Fruit fly (Drosophila melanogaster) whole organism, embryonic: ENCODE data around the gene CG4297.
A peak's percentile ranks its signal among the peaks of the same experiment; 100 is the strongest.

Experiments
- Adf1 ChIP-seq: fragments of 200-800 bp; sonication (Bioruptor generic); IDR thresholded peaks from 2 replicates; pipeline ENCODE4 v1.3.6; 2022; ENCODE audit warnings: missing biosample characterization, missing genetic modification characterization
- Bgb ChIP-seq: fragments of 200-800 bp; sonication (Bioruptor generic); IDR thresholded peaks from 2 replicates; pipeline ENCODE4 v1.3.6; 2022; ENCODE audit warnings: missing biosample characterization, missing genetic modification characterization; ENCODE audit not compliant: partially characterized antibody
- Bteb2 ChIP-seq: fragments of 200-800 bp; sonication (Bioruptor generic); optimal IDR thresholded peaks from 2 replicates; lab custom pipeline; 2016; ENCODE audit warnings: missing biosample characterization, missing genetic modification characterization
- CG10274 ChIP-seq: fragments of 200-800 bp; sonication (Bioruptor generic); optimal IDR thresholded peaks from 3 replicates; lab custom pipeline; 2017; ENCODE audit warnings: missing biosample characterization, mild to moderate bottlenecking, missing genetic modification characterization
- CG10366 ChIP-seq: fragments of 200-800 bp; sonication (Bioruptor generic); IDR thresholded peaks from 2 replicates; pipeline ENCODE4 v1.3.6; 2022; ENCODE audit warnings: missing biosample characterization, missing genetic modification characterization
- CG10979 ChIP-seq: fragments of 200-800 bp; sonication (Bioruptor generic); optimal IDR thresholded peaks from 2 replicates; lab custom pipeline; 2018; ENCODE audit warnings: missing biosample characterization, mild to moderate bottlenecking, missing genetic modification characterization, moderate library complexity
- CG11695 ChIP-seq: fragments of 200-800 bp; sonication (Bioruptor generic); IDR thresholded peaks from 3 replicates; pipeline ENCODE4 v1.3.6; 2022; ENCODE audit warnings: missing biosample characterization, missing genetic modification characterization
- CG12104 ChIP-seq: fragments of 200-800 bp; sonication (Bioruptor generic); optimal IDR thresholded peaks from 3 replicates; lab custom pipeline; 2016; ENCODE audit warnings: missing biosample characterization, missing genetic modification characterization
- CG16813 ChIP-seq: fragments of 200-800 bp; sonication (Bioruptor generic); IDR thresholded peaks from 3 replicates; pipeline ENCODE4 v1.3.6; 2022; ENCODE audit warnings: missing biosample characterization, missing genetic modification characterization; ENCODE audit not compliant: partially characterized antibody
- CG1792 ChIP-seq: fragments of 200-800 bp; sonication (Bioruptor generic); optimal IDR thresholded peaks from 2 replicates; lab custom pipeline; 2016; ENCODE audit warnings: missing biosample characterization, missing genetic modification characterization
- CG2678 ChIP-seq: fragments of 200-800 bp; sonication (Bioruptor generic); optimal IDR thresholded peaks from 3 replicates; lab custom pipeline; 2019; ENCODE audit warnings: missing biosample characterization, mild to moderate bottlenecking, missing genetic modification characterization, moderate library complexity
- CG30020 ChIP-seq: fragments of 200-800 bp; optimal IDR thresholded peaks from 2 replicates; lab custom pipeline; 2019; ENCODE audit warnings: missing biosample characterization, mild to moderate bottlenecking, missing genetic modification characterization, moderate library complexity
- CG31441 ChIP-seq: fragments of 200-800 bp; sonication (Bioruptor generic); IDR thresholded peaks from 2 replicates; pipeline ENCODE4 v1.3.6; 2022; ENCODE audit warnings: missing biosample characterization, missing genetic modification characterization
- CG3281 ChIP-seq: fragments of 200-800 bp; sonication (Bioruptor generic); optimal IDR thresholded peaks from 3 replicates; lab custom pipeline; 2017; ENCODE audit warnings: missing biosample characterization, mild to moderate bottlenecking, missing genetic modification characterization
- CG4707 ChIP-seq: fragments of 200-800 bp; sonication (Bioruptor generic); optimal IDR thresholded peaks from 2 replicates; lab custom pipeline; 2018; ENCODE audit warnings: missing biosample characterization, mild to moderate bottlenecking, missing genetic modification characterization, moderate library complexity
- CG4820 ChIP-seq: fragments of 200-800 bp; sonication (Bioruptor generic); optimal IDR thresholded peaks from 3 replicates; lab custom pipeline; 2016; ENCODE audit warnings: missing biosample characterization, missing genetic modification characterization
- CG7556 ChIP-seq: fragments of 200-800 bp; sonication (Bioruptor generic); optimal IDR thresholded peaks from 2 replicates; lab custom pipeline; 2017; ENCODE audit warnings: missing biosample characterization, mild to moderate bottlenecking, missing genetic modification characterization
- CG7786 ChIP-seq: fragments of 200-800 bp; sonication (Bioruptor generic); optimal IDR thresholded peaks from 2 replicates; lab custom pipeline; 2016; ENCODE audit warnings: missing biosample characterization, missing genetic modification characterization
- CG7963 ChIP-seq: fragments of 200-800 bp; sonication (Bioruptor generic); IDR thresholded peaks from 3 replicates; pipeline ENCODE4 v1.3.6; 2022; ENCODE audit warnings: missing biosample characterization, missing genetic modification characterization; ENCODE audit not compliant: partially characterized antibody
- CG8281 ChIP-seq: fragments of 200-800 bp; sonication (Bioruptor generic); optimal IDR thresholded peaks from 2 replicates; lab custom pipeline; 2018; ENCODE audit warnings: missing biosample characterization, mild to moderate bottlenecking, missing genetic modification characterization, moderate library complexity
- CG9797 ChIP-seq: fragments of 200-800 bp; sonication (Bioruptor generic); optimal IDR thresholded peaks from 3 replicates; lab custom pipeline; 2018; ENCODE audit warnings: missing biosample characterization, mild to moderate bottlenecking, missing genetic modification characterization
- ERR ChIP-seq: fragments of 200-800 bp; sonication (Bioruptor generic); optimal IDR thresholded peaks from 2 replicates; lab custom pipeline; 2016; ENCODE audit warnings: missing biosample characterization, missing genetic modification characterization
- Ets65A ChIP-seq: fragments of 200-800 bp; sonication (Bioruptor generic); peaks from one replicate; lab custom pipeline; 2016; ENCODE audit warnings: missing biosample characterization, missing genetic modification characterization
- HLH4C ChIP-seq: fragments of 200-800 bp; sonication (Bioruptor generic); IDR thresholded peaks from 3 replicates; pipeline ENCODE4 v1.3.6; 2022; ENCODE audit warnings: missing biosample characterization, missing genetic modification characterization; ENCODE audit not compliant: partially characterized antibody
- Hr78 ChIP-seq, 2 experiments: fragments of 200-800 bp in 1 of 2; fragments of >200 bp in 1 of 2; sonication (Bioruptor generic) in 1 of 2; optimal IDR thresholded peaks; 2 replicates each; lab custom pipeline; 2017 to 2019; ENCODE audit warnings: missing biosample characterization in 2 of 2, missing genetic modification characterization in 2 of 2, mild to moderate bottlenecking in 1 of 2, moderate library complexity in 1 of 2
- Kr ChIP-seq: fragments of 200-800 bp; sonication (Bioruptor generic); optimal IDR thresholded peaks from 2 replicates; lab custom pipeline; 2017; ENCODE audit warnings: missing biosample characterization, mild to moderate bottlenecking, missing genetic modification characterization
- Mad ChIP-seq: fragments of 200-800 bp; sonication (Bioruptor generic); optimal IDR thresholded peaks from 2 replicates; lab custom pipeline; 2016; ENCODE audit warnings: missing biosample characterization, missing genetic modification characterization
- Nf-YA ChIP-seq: fragments of 200-800 bp; sonication (Bioruptor generic); IDR thresholded peaks from 2 replicates; pipeline ENCODE4 v1.3.6; 2022; ENCODE audit warnings: missing biosample characterization, missing genetic modification characterization
- Side ChIP-seq: fragments of 200-800 bp; sonication (Bioruptor generic); optimal IDR thresholded peaks from 2 replicates; lab custom pipeline; 2016; ENCODE audit warnings: missing biosample characterization, missing genetic modification characterization
- Sin3A ChIP-seq: fragments of >200 bp; optimal IDR thresholded peaks from 2 replicates; lab custom pipeline; 2018
- TFAM ChIP-seq: fragments of 200-800 bp; sonication (Bioruptor generic); optimal IDR thresholded peaks from 2 replicates; lab custom pipeline; 2017; ENCODE audit warnings: missing biosample characterization, missing genetic modification characterization, inconsistent platforms
- abd-A ChIP-seq: fragments of 200-800 bp; sonication (Bioruptor generic); optimal IDR thresholded peaks from 3 replicates; lab custom pipeline; 2019; ENCODE audit warnings: missing biosample characterization, mild to moderate bottlenecking, missing genetic modification characterization, moderate library complexity
- ash1 ChIP-seq: fragments of 200-800 bp; sonication (Bioruptor generic); optimal IDR thresholded peaks from 2 replicates; lab custom pipeline; 2018; ENCODE audit warnings: missing biosample characterization, mild to moderate bottlenecking, missing genetic modification characterization
- cad ChIP-seq: fragments of >200 bp; optimal IDR thresholded peaks from 2 replicates; lab custom pipeline; 2017; ENCODE audit warnings: missing biosample characterization, missing genetic modification characterization
- chm ChIP-seq: fragments of 200-800 bp; sonication (Bioruptor generic); IDR thresholded peaks from 2 replicates; pipeline ENCODE4 v1.3.6; 2022; ENCODE audit warnings: missing biosample characterization, missing genetic modification characterization
- esg ChIP-seq: fragments of 200-800 bp; sonication (Bioruptor generic); conservative IDR thresholded peaks from 2 replicates; pipeline ENCODE4 v1.3.6; 2022; ENCODE audit warnings: missing biosample characterization, missing genetic modification characterization
- ftz-f1 ChIP-seq: fragments of 200-800 bp; sonication (Bioruptor generic); optimal IDR thresholded peaks from 2 replicates; lab custom pipeline; 2016; ENCODE audit warnings: missing biosample characterization, missing genetic modification characterization
- gcm ChIP-seq: fragments of 200-800 bp; sonication (Bioruptor generic); optimal IDR thresholded peaks from 2 replicates; lab custom pipeline; 2019; ENCODE audit warnings: missing biosample characterization, mild to moderate bottlenecking, missing genetic modification characterization, moderate library complexity
- gsb-n ChIP-seq: fragments of 200-800 bp; sonication (Bioruptor generic); optimal IDR thresholded peaks from 3 replicates; lab custom pipeline; 2018; ENCODE audit warnings: missing biosample characterization, mild to moderate bottlenecking, missing genetic modification characterization
- kay ChIP-seq: fragments of 200-800 bp; sonication (Bioruptor generic); optimal IDR thresholded peaks from 2 replicates; lab custom pipeline; 2016; ENCODE audit warnings: missing biosample characterization, missing genetic modification characterization
- lab ChIP-seq: fragments of 200-800 bp; sonication (Bioruptor generic); optimal IDR thresholded peaks from 3 replicates; lab custom pipeline; 2017; ENCODE audit warnings: missing biosample characterization, missing genetic modification characterization, mild to moderate bottlenecking, moderate library complexity, missing genetic modification reagents
- mirr ChIP-seq: fragments of 200-800 bp; sonication (Bioruptor generic); optimal IDR thresholded peaks from 3 replicates; lab custom pipeline; 2018; ENCODE audit warnings: missing biosample characterization, mild to moderate bottlenecking, missing genetic modification characterization
- pnt ChIP-seq: fragments of 200-800 bp; sonication (Bioruptor generic); optimal IDR thresholded peaks from 3 replicates; lab custom pipeline; 2016; ENCODE audit warnings: missing biosample characterization, missing genetic modification characterization
- prd ChIP-seq, 3 experiments: fragments of >200 bp in 2 of 3; fragments of 200-800 bp in 1 of 3; sonication (Bioruptor generic) in 1 of 3; optimal IDR thresholded peaks in 2 of 3; IDR thresholded peaks in 1 of 3; 2 replicates in 2 of 3; 3 replicates in 1 of 3; pipeline versions ENCODE4 v1.3.6 to Lab custom; 2017 to 2022; ENCODE audit warnings: missing biosample characterization in 1 of 3, missing genetic modification characterization in 1 of 3
- row ChIP-seq: fragments of 200-800 bp; sonication (Bioruptor generic); IDR thresholded peaks from 3 replicates; pipeline ENCODE4 v1.3.6; 2022; ENCODE audit warnings: missing biosample characterization, missing genetic modification characterization
- scrt ChIP-seq: fragments of 200-800 bp; sonication (Bioruptor generic); optimal IDR thresholded peaks from 2 replicates; lab custom pipeline; 2018; ENCODE audit warnings: missing biosample characterization, mild to moderate bottlenecking, missing genetic modification characterization, moderate library complexity
- sens ChIP-seq: fragments of 200-800 bp; sonication (Bioruptor generic); peaks from one replicate; lab custom pipeline; 2016; ENCODE audit warnings: missing biosample characterization, missing genetic modification characterization
- seq ChIP-seq: fragments of 200-800 bp; sonication (Bioruptor generic); IDR thresholded peaks from 2 replicates; pipeline ENCODE4 v1.3.6; 2022; ENCODE audit warnings: missing biosample characterization, missing genetic modification characterization
- tin ChIP-seq: fragments of 200-800 bp; sonication (Bioruptor generic); optimal IDR thresholded peaks from 3 replicates; lab custom pipeline; 2016; ENCODE audit warnings: missing biosample characterization, missing genetic modification characterization
- unc-4 ChIP-seq: fragments of 200-800 bp; sonication (Bioruptor generic); IDR thresholded peaks from 2 replicates; pipeline ENCODE4 v1.3.6; 2022; ENCODE audit warnings: missing biosample characterization, missing genetic modification characterization; ENCODE audit not compliant: partially characterized antibody
- wor ChIP-seq: fragments of 200-800 bp; sonication (Bioruptor generic); IDR thresholded peaks from 2 replicates; pipeline ENCODE4 v1.3.6; 2022; ENCODE audit warnings: missing biosample characterization, missing genetic modification characterization

Gene CG4297

dm6 chr2L:472073-472590 is at the start of gene CG4297:
Gene CG4297 (minus strand): TSS chr2L:472200.
- no peak for TF ChIP-seq CG10366
- no peak for TF ChIP-seq Sin3A
- TF ChIP-seq CG9797 (GFP tag; lab: Kevin White, UChicago) = no peak
- TF ChIP-seq CG4820 (GFP tag; lab: Kevin White, UChicago) = peak; percentile 90
- no peak for TF ChIP-seq CG7963 (GFP tag; lab: Robert Waterston, UW)
- peak; percentile 99 for TF ChIP-seq scrt
- no peak for TF ChIP-seq cad
- TF ChIP-seq row = no peak
- TF ChIP-seq Bteb2 (GFP tag; lab: Kevin White, UChicago) = peak; percentile 91
- peak; percentile 86 for TF ChIP-seq CG4707 (GFP tag; lab: Kevin White, UChicago)
- no peak for TF ChIP-seq Adf1 (GFP tag; lab: Robert Waterston, UW)
- peak; percentile 90 for TF ChIP-seq CG10979 (tag; lab: Kevin White, UChicago)
- TF ChIP-seq CG8281 (tag; lab: Kevin White, UChicago) = peak; percentile 78
- peak; percentile 89 for TF ChIP-seq gcm
- peak; percentile 84 for TF ChIP-seq gsb-n (tag; lab: Kevin White, UChicago)
- TF ChIP-seq CG12104 (GFP tag; lab: Kevin White, UChicago) = peak; percentile 79
- TF ChIP-seq chm (GFP tag; lab: Robert Waterston, UW) = no peak
- TF ChIP-seq tin (GFP tag; lab: Kevin White, UChicago) = peak; percentile 93
- TF ChIP-seq lab = peak; percentile 97
- peak; percentile 75 for TF ChIP-seq ash1 (GFP tag; lab: Kevin White, UChicago)
- no peak for TF ChIP-seq Bgb (GFP tag; lab: Robert Waterston, UW)
- TF ChIP-seq CG16813 = no peak
- TF ChIP-seq ftz-f1 = peak; percentile 15
- TF ChIP-seq prd (optimal IDR thresholded peaks at IDR 0.05; lab: Kevin White, UChicago) = no peak
- TF ChIP-seq prd (GFP tag; IDR thresholded peaks at IDR 0.05; lab: Robert Waterston, UW) = no peak
- TF ChIP-seq sens (GFP tag; lab: Kevin White, UChicago) = peak; percentile 98
- TF ChIP-seq CG10274 (GFP tag; lab: Kevin White, UChicago) = peak; percentile 83
- TF ChIP-seq CG30020 (tag; lab: Kevin White, UChicago) = peak; percentile 40
- TF ChIP-seq Ets65A (GFP tag; lab: Kevin White, UChicago) = peak; percentile 99
- TF ChIP-seq CG31441 (GFP tag; lab: Robert Waterston, UW) = no peak
- no peak for TF ChIP-seq wor
- peak; percentile 88 for TF ChIP-seq kay
- TF ChIP-seq CG1792 (GFP tag; lab: Kevin White, UChicago) = peak; percentile 92
- peak; percentile 95 for TF ChIP-seq CG3281 (GFP tag; lab: Kevin White, UChicago)
- TF ChIP-seq esg = no peak
- TF ChIP-seq TFAM (GFP tag; lab: Kevin White, UChicago) = peak; percentile 74
- TF ChIP-seq ERR (GFP tag; lab: Kevin White, UChicago) = peak; percentile 89
- peak; percentile 95 for TF ChIP-seq CG2678 (tag; lab: Kevin White, UChicago)
- TF ChIP-seq HLH4C (GFP tag; lab: Robert Waterston, UW) = no peak
- TF ChIP-seq abd-A (tag; lab: Kevin White, UChicago) = peak; percentile 73
- TF ChIP-seq Hr78 (GFP tag; optimal IDR thresholded peaks at IDR 0.05; lab: Kevin White, UChicago) = peak in 1 of 2 experiments; percentile 79
- no peak for TF ChIP-seq unc-4
- TF ChIP-seq mirr (GFP tag; lab: Kevin White, UChicago) = peak; percentile 83
- peak; percentile 90 for TF ChIP-seq pnt (GFP tag; lab: Kevin White, UChicago)
- TF ChIP-seq Kr = no peak
- TF ChIP-seq Nf-YA (GFP tag; lab: Robert Waterston, UW) = no peak
- TF ChIP-seq seq (GFP tag; lab: Robert Waterston, UW) = no peak
- peak; percentile 86 for TF ChIP-seq Mad (GFP tag; lab: Kevin White, UChicago)
- peak; percentile 92 for TF ChIP-seq CG7556 (GFP tag; lab: Kevin White, UChicago)
- TF ChIP-seq CG7786 (GFP tag; lab: Kevin White, UChicago) = peak; percentile 93
- TF ChIP-seq Side = peak; percentile 94
- TF ChIP-seq CG11695 (GFP tag; lab: Robert Waterston, UW) = no peak
